Worm (Caenorhabditis elegans): ENCODE results near the gene fln-1.

fln-1 gene

DNA sequence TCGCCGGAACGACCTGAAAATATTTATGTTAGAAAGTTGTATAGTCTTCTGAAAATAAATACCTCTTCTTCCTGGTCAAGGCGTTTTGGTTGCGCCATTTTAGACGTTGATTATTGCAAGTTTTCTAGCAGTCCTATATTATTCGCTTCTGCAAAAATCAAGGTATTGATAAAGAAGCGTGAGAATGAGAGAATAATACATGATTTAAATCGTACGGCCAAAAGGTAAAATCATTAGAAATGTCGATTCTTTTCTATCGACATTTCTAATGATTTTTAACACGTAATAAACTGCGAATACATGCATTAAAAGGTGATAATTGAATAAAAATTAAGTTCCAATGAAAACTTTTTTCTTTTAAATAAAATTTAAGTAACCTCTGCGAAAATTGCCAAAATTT, at the start of gene fln-1:
Gene fln-1 (minus strand): TSS at position 101 of the 400 bp plus-strand sequence.
- no peak for TF ChIP-seq unc-62 (GFP tag; optimal IDR thresholded peaks at IDR 0.05)

ce11 chrIV:425546-425945, 49.7 kb upstream of the fln-1 start:
- no peak for TF ChIP-seq unc-62 (GFP tag; optimal IDR thresholded peaks at IDR 0.05)

ce11 chrIV:425052-425451, 49.2 kb upstream of the fln-1 start, which contains the start of gene daf-18:
Gene daf-18, minus strand, starts transcription at chrIV:425177.
- no peak for TF ChIP-seq unc-62 (GFP tag; optimal IDR thresholded peaks at IDR 0.05)

DNA sequence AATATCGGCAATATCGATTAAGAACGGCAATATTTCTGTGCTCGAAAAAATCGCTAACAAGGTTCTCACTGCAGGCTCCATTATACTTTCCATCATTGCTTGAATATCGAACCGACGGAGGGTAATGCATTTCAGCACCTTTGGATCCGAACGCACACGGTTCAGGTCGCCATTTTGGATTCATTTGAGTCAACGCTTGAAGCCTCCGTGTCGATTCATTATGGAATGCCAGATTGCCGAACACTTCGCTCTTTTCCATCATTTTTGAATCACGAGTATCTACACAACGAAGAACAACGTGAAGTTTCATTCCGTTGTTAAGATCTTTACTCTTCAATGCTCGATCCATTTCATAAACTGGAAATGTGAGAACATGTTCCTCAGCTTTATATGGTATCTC, 46.3 kb upstream of the fln-1 start:
- TF ChIP-seq unc-62 (GFP tag; optimal IDR thresholded peaks at IDR 0.05) = no peak

- no peak for TF ChIP-seq unc-62 (GFP tag; optimal IDR thresholded peaks at IDR 0.05)
Measured at ce11 chrIV:420686-421085, 44.9 kb upstream of the fln-1 start.

ce11 chrIV:419674-420073, 43.9 kb upstream of the fln-1 start, which contains the start of gene eri-1:
Gene eri-1, minus strand, starts transcription at chrIV:419958.
- TF ChIP-seq unc-62 (GFP tag; optimal IDR thresholded peaks at IDR 0.05) = no peak

DNA sequence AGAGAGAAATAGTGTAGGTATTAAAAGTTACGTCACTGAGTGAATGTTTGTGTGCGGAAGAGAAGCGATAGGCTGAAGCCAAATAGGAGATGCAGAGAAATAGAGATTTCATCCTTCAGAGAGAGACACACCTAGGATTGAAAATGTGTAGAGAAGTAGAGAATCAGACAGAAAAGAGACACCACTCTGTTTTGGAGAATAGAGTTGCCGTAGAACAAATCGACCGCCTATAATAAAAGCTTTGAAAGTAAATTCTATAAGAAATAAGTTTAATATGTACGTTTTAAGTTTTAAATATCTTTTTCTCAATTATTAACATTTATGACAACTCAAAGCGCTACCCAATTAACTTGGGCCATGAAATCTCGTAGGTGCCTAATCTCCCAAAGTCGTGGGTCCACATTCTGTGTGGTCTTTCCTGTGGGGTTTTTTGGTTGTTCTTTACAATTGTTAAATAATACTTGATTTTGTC, 34.6 kb upstream of the fln-1 start, which contains the start of gene T07A9.12:
Gene T07A9.12 (plus strand): TSS at position 448 of the 472 bp plus-strand sequence.
- no peak for TF ChIP-seq unc-62 (GFP tag; optimal IDR thresholded peaks at IDR 0.05)

DNA sequence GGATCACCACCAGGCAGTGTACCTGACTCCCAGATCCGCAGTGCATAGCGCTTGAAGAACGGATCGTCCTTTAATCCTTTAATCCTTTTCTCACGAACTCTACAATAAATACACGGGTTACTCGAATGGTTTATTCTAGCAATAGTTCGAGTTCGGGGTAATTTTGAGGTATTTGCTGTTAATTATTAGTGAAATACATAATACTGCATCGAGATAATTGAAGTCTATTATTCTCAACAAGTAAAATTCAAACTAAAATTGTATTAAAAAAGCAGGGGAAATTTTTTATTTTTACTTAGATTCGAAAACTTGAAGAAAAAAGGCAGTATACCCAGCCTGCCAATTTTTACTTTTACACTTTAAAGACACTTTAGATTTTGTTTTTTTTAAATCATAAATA, 34.1 kb upstream of the fln-1 start, which contains the start of gene kgb-1:
Gene kgb-1 (minus strand): TSS at position 101 of the 400 bp plus-strand sequence.
- no peak for TF ChIP-seq unc-62 (GFP tag; optimal IDR thresholded peaks at IDR 0.05)

- no peak for TF ChIP-seq unc-62 (GFP tag; optimal IDR thresholded peaks at IDR 0.05)
Measured at ce11 chrIV:408892-409291, 33.1 kb upstream of the fln-1 start.

DNA sequence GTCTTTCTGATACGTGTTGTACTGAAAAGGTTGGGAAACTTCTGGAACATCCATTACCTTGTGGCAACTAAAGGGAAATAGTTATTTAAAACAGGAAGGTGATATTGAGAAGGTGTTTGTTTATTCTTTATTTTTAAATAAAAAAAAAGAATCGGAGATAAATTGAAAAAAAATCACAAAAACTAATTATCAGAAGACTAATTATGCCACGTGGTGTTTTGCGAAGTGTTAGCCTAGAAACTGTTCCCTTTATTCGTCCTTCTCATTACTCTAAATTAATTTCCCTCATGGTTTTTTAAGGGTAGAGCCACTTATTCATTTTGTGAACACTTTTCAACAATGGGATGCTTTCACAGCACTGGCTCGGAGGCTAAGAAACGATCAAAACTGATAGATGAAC, 25.6 kb upstream of the fln-1 start, which contains the start of gene gpa-4:
Gene gpa-4 (plus strand): TSS at position 301 of the 400 bp plus-strand sequence.
- TF ChIP-seq unc-62 (GFP tag; optimal IDR thresholded peaks at IDR 0.05) = no peak

- TF ChIP-seq unc-62 (GFP tag; optimal IDR thresholded peaks at IDR 0.05) = no peak
Measured at ce11 chrIV:396373-396772, 20.6 kb upstream of the fln-1 start, which contains the start of gene rrp-8. Gene rrp-8, plus strand, starts transcription at chrIV:396545.

DNA sequence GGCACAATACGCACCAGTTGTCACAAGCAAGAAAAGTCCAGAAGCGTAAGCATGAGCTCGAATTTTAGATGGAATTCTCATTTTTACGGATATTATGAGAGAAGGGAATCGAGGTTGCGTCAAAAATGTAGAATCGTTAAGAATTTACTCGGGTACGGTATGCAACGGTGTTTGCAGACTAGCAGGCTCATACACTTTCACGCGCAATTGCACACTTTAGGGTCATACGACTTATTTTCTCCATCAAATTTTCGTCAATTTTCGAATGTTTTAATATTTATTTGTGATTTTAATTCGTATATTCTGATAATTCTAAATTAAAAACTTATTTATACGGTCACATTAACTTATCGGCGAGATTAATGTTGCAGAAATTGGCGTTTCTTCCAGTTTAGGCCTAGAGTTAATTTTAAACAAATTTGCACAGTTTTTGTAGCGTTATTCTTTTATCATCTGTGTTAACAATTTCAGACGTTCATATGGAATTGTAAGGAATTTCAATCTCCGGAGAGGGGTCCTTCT, 17.7 kb upstream of the fln-1 start, which contains the start of the genes T07A9.15 and nog-1:
Gene T07A9.15 (minus strand): TSS at position 138 of the 522 bp plus-strand sequence.
Gene nog-1 (plus strand): TSS at position 472 of the 522 bp plus-strand sequence.
- TF ChIP-seq unc-62 (GFP tag; optimal IDR thresholded peaks at IDR 0.05) = no peak

DNA sequence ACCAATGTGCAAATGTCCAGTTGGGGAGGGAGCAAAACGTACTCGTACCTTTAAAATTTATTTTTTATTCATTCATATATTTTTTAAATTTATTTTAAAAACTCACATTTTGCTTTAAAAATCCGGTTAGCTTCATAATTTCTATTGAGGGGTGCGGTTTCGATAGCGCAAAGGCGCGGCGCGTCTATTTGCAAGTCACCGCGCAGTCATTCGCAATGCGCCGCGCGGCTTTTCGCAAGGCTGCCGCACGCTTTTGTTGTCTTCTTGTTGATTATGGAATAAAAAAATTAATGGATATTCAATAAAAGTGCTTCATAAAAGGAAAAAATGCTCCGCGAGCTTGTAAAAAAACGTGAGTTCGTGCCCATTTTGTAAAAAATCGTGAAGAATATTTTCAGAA, 14.5 kb upstream of the fln-1 start, which contains the start of the genes ears-2 and uncp-18:
Gene ears-2 (minus strand): TSS at position 190 of the 400 bp plus-strand sequence.
Gene uncp-18 (plus strand): TSS at position 282 of the 400 bp plus-strand sequence.
- TF ChIP-seq unc-62 (GFP tag; optimal IDR thresholded peaks at IDR 0.05) = no peak

- TF ChIP-seq unc-62 (GFP tag; optimal IDR thresholded peaks at IDR 0.05) = no peak
Measured at ce11 chrIV:388073-388472, 12.3 kb upstream of the fln-1 start, which contains the start of gene ssna-1. Gene ssna-1, plus strand, starts transcription at chrIV:388084.

- no peak for TF ChIP-seq unc-62 (GFP tag; optimal IDR thresholded peaks at IDR 0.05)
Measured at ce11 chrIV:387283-388048, 11.7 kb upstream of the fln-1 start.

DNA sequence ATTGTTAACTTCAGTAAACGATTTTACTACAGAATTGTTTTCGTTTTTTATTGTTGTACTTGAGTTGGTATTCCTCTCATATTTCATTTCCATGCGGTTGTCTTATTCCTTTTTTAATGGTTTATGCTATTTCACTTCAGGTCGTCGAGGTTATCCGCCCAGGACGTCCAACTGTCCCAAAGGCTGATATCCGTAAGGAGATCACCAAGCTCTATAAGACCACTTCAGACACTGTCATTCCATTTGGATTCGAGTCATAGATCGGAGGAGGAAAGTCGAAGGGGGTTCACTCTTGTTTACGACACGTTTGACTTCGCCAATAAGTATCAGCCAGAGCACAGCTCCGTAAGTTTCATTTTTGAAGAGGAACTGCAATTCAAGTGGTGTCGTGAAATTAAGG, 10.8 kb upstream of the fln-1 start, which contains the start of gene T07A9.14:
Gene T07A9.14 (plus strand): TSS at position 124 of the 400 bp plus-strand sequence.
- no peak for TF ChIP-seq unc-62 (GFP tag; optimal IDR thresholded peaks at IDR 0.05)
